Fruit fly (Drosophila melanogaster) whole organism, embryonic: Measurements from ENCODE around the gene dia.

ENCODE experiments used
- ATbp ChIP-seq: fragments of 200-800 bp; sonication (Bioruptor generic); optimal IDR thresholded peaks from 2 replicates; lab custom pipeline; 2017; ENCODE audit warnings: missing biosample characterization, mild to moderate bottlenecking, missing genetic modification characterization, missing genetic modification reagents
- B-H1 ChIP-seq: fragments of 200-800 bp; sonication (Bioruptor generic); IDR thresholded peaks from 3 replicates; pipeline ENCODE4 v1.3.6; 2022; ENCODE audit warnings: missing biosample characterization, missing genetic modification characterization
- CG10147 ChIP-seq: fragments of 200-800 bp; sonication (Bioruptor generic); optimal IDR thresholded peaks from 2 replicates; lab custom pipeline; 2019; ENCODE audit warnings: missing biosample characterization, mild to moderate bottlenecking, missing genetic modification characterization, moderate library complexity
- CG10267 ChIP-seq: fragments of 200-800 bp; sonication (Bioruptor generic); optimal IDR thresholded peaks from 2 replicates; lab custom pipeline; 2018; ENCODE audit warnings: missing biosample characterization, mild to moderate bottlenecking, missing genetic modification characterization, moderate library complexity
- CG11093 ChIP-seq: fragments of 200-800 bp; sonication (Bioruptor generic); IDR thresholded peaks from 3 replicates; pipeline ENCODE4 v1.3.6; 2022; ENCODE audit warnings: missing biosample characterization, missing genetic modification characterization
- CG12071 ChIP-seq: fragments of 200-800 bp; sonication (Bioruptor generic); optimal IDR thresholded peaks from 3 replicates; lab custom pipeline; 2018; ENCODE audit warnings: missing biosample characterization, mild to moderate bottlenecking, missing genetic modification characterization
- CG12236 ChIP-seq: fragments of 200-800 bp; sonication (Bioruptor generic); optimal IDR thresholded peaks from 2 replicates; lab custom pipeline; 2016; ENCODE audit warnings: missing biosample characterization, missing genetic modification characterization
- CG13424 ChIP-seq: fragments of 200-800 bp; sonication (Bioruptor generic); optimal IDR thresholded peaks from 2 replicates; lab custom pipeline; 2019; ENCODE audit warnings: missing biosample characterization, mild to moderate bottlenecking, missing genetic modification characterization, moderate library complexity
- CG15601 ChIP-seq: fragments of 200-800 bp; sonication (Bioruptor generic); optimal IDR thresholded peaks from 3 replicates; lab custom pipeline; 2019; ENCODE audit warnings: missing biosample characterization, mild to moderate bottlenecking, missing genetic modification characterization, moderate library complexity
- CG16813 ChIP-seq: fragments of 200-800 bp; sonication (Bioruptor generic); IDR thresholded peaks from 3 replicates; pipeline ENCODE4 v1.3.6; 2022; ENCODE audit warnings: missing biosample characterization, missing genetic modification characterization; ENCODE audit not compliant: partially characterized antibody
- CG2875 ChIP-seq: fragments of 200-800 bp; sonication (Bioruptor generic); optimal IDR thresholded peaks from 2 replicates; lab custom pipeline; 2017; ENCODE audit warnings: missing biosample characterization, mild to moderate bottlenecking, missing genetic modification characterization, missing genetic modification reagents
- CG32532 ChIP-seq: fragments of 200-800 bp; sonication (Bioruptor generic); IDR thresholded peaks from 2 replicates; pipeline ENCODE4 v1.3.6; 2022; ENCODE audit warnings: missing biosample characterization, missing genetic modification characterization
- CG32772 ChIP-seq: fragments of 200-800 bp; sonication (Bioruptor generic); IDR thresholded peaks from 2 replicates; pipeline ENCODE4 v1.3.6; 2022; ENCODE audit warnings: missing biosample characterization, missing genetic modification characterization
- CG33213 ChIP-seq: fragments of 200-800 bp; sonication (Bioruptor generic); optimal IDR thresholded peaks from 3 replicates; lab custom pipeline; 2016; ENCODE audit warnings: missing biosample characterization, missing genetic modification characterization
- CG4617 ChIP-seq: fragments of 200-800 bp; sonication (Bioruptor generic); optimal IDR thresholded peaks from 3 replicates; lab custom pipeline; 2016; ENCODE audit warnings: missing biosample characterization, missing genetic modification characterization, borderline replicate concordance
- CG6272 ChIP-seq: fragments of 200-800 bp; sonication (Bioruptor generic); IDR thresholded peaks from 2 replicates; pipeline ENCODE4 v1.3.6; 2022; ENCODE audit warnings: missing biosample characterization, missing genetic modification characterization
- CG7745 ChIP-seq: fragments of 200-800 bp; sonication (Bioruptor generic); optimal IDR thresholded peaks from 2 replicates; lab custom pipeline; 2018; ENCODE audit warnings: missing biosample characterization, mild to moderate bottlenecking, missing genetic modification characterization, moderate library complexity
- CG8089 ChIP-seq: fragments of 200-800 bp; sonication (Bioruptor generic); optimal IDR thresholded peaks from 3 replicates; lab custom pipeline; 2016; ENCODE audit warnings: missing biosample characterization, missing genetic modification characterization
- CG8359 ChIP-seq: fragments of 200-800 bp; sonication (Bioruptor generic); optimal IDR thresholded peaks from 2 replicates; lab custom pipeline; 2017; ENCODE audit warnings: missing biosample characterization, mild to moderate bottlenecking, missing genetic modification characterization, borderline replicate concordance
- CG8944 ChIP-seq: fragments of 200-800 bp; sonication (Bioruptor generic); optimal IDR thresholded peaks from 3 replicates; lab custom pipeline; 2016; ENCODE audit warnings: missing biosample characterization, missing genetic modification characterization
- CG9609 ChIP-seq: fragments of 200-800 bp; sonication (Bioruptor generic); optimal IDR thresholded peaks from 3 replicates; lab custom pipeline; 2016; ENCODE audit warnings: missing biosample characterization, missing genetic modification characterization
- CG9817 ChIP-seq: fragments of 200-800 bp; sonication (Bioruptor generic); optimal IDR thresholded peaks from 2 replicates; lab custom pipeline; 2018; ENCODE audit warnings: missing biosample characterization, mild to moderate bottlenecking, missing genetic modification characterization, moderate library complexity
- CHES-1-like ChIP-seq: fragments of 200-800 bp; sonication (Bioruptor generic); optimal IDR thresholded peaks from 2 replicates; lab custom pipeline; 2016; ENCODE audit warnings: missing biosample characterization, missing genetic modification characterization
- Camta ChIP-seq: fragments of 200-800 bp; sonication (Bioruptor generic); optimal IDR thresholded peaks from 2 replicates; lab custom pipeline; 2016; ENCODE audit warnings: missing biosample characterization, missing genetic modification characterization
- CoRest ChIP-seq: fragments of 200-800 bp; sonication (Bioruptor generic); optimal IDR thresholded peaks from 3 replicates; lab custom pipeline; 2018; ENCODE audit warnings: missing biosample characterization, mild to moderate bottlenecking, missing genetic modification characterization, moderate library complexity
- D ChIP-seq, 2 experiments: fragments of 200-800 bp in 1 of 2; fragments of >200 bp in 1 of 2; sonication (Bioruptor generic) in 1 of 2; optimal IDR thresholded peaks; 2 replicates in 1 of 2; 3 replicates in 1 of 2; lab custom pipeline; 2017; ENCODE audit warnings: mild to moderate bottlenecking in 1 of 2, missing biosample characterization in 1 of 2, missing genetic modification characterization in 1 of 2, missing genetic modification reagents in 1 of 2
- D19B ChIP-seq: fragments of 200-800 bp; sonication (Bioruptor generic); optimal IDR thresholded peaks from 2 replicates; lab custom pipeline; 2017; ENCODE audit warnings: missing biosample characterization, mild to moderate bottlenecking, missing genetic modification characterization
- Fer1 ChIP-seq: fragments of 200-800 bp; sonication (Bioruptor generic); optimal IDR thresholded peaks from 2 replicates; lab custom pipeline; 2017; ENCODE audit warnings: missing biosample characterization, mild to moderate bottlenecking, missing genetic modification characterization
- Jarid2 ChIP-seq: fragments of 200-800 bp; sonication (Bioruptor generic); optimal IDR thresholded peaks from 3 replicates; lab custom pipeline; 2017; ENCODE audit warnings: mild to moderate bottlenecking, missing biosample characterization, missing genetic modification reagents, missing genetic modification characterization
- Lhr ChIP-seq: fragments of 200-800 bp; sonication (Bioruptor generic); optimal IDR thresholded peaks from 3 replicates; lab custom pipeline; 2017; ENCODE audit warnings: mild to moderate bottlenecking, missing biosample characterization, missing genetic modification reagents, missing genetic modification characterization
- Lim3 ChIP-seq: fragments of 200-800 bp; sonication (Bioruptor generic); IDR thresholded peaks from 2 replicates; pipeline ENCODE4 v1.3.6; 2022; ENCODE audit warnings: missing biosample characterization, missing genetic modification characterization
- NC2β ChIP-seq: fragments of 200-800 bp; sonication (Bioruptor generic); optimal IDR thresholded peaks from 2 replicates; lab custom pipeline; 2016; ENCODE audit warnings: missing biosample characterization, missing genetic modification characterization
- ash1 ChIP-seq: fragments of 200-800 bp; sonication (Bioruptor generic); optimal IDR thresholded peaks from 2 replicates; lab custom pipeline; 2018; ENCODE audit warnings: missing biosample characterization, mild to moderate bottlenecking, missing genetic modification characterization
- ato ChIP-seq: fragments of 200-800 bp; sonication (Bioruptor generic); IDR thresholded peaks from 2 replicates; pipeline ENCODE4 v1.3.6; 2022; ENCODE audit warnings: missing biosample characterization, missing genetic modification characterization; ENCODE audit not compliant: partially characterized antibody
- az2 ChIP-seq: fragments of 200-800 bp; sonication (Bioruptor generic); optimal IDR thresholded peaks from 3 replicates; lab custom pipeline; 2016; ENCODE audit warnings: missing biosample characterization, missing genetic modification characterization
- cg ChIP-seq: fragments of 200-800 bp; sonication (Bioruptor generic); optimal IDR thresholded peaks from 3 replicates; lab custom pipeline; 2019; ENCODE audit warnings: missing biosample characterization, mild to moderate bottlenecking, missing genetic modification characterization, moderate library complexity
- crc ChIP-seq: fragments of 200-800 bp; sonication (Bioruptor generic); optimal IDR thresholded peaks from 2 replicates; lab custom pipeline; 2016; ENCODE audit warnings: missing biosample characterization, missing genetic modification characterization
- cwo ChIP-seq: fragments of 200-800 bp; sonication (Bioruptor generic); optimal IDR thresholded peaks from 3 replicates; lab custom pipeline; 2017; ENCODE audit warnings: missing biosample characterization, missing genetic modification characterization, mild to moderate bottlenecking, moderate library complexity, missing genetic modification reagents
- dati ChIP-seq: fragments of 200-800 bp; sonication (Bioruptor generic); IDR thresholded peaks from 2 replicates; pipeline ENCODE4 v1.3.6; 2022; ENCODE audit warnings: missing biosample characterization, missing genetic modification characterization
- ham ChIP-seq: fragments of 200-800 bp; sonication (Bioruptor generic); IDR thresholded peaks from 2 replicates; pipeline ENCODE4 v1.3.6; 2022; ENCODE audit warnings: missing biosample characterization, missing genetic modification characterization
- jing ChIP-seq: fragments of 200-800 bp; sonication (Bioruptor generic); optimal IDR thresholded peaks from 2 replicates; lab custom pipeline; 2018; ENCODE audit warnings: missing biosample characterization, mild to moderate bottlenecking, missing genetic modification characterization
- maf-S ChIP-seq: fragments of 200-800 bp; sonication (Bioruptor generic); optimal IDR thresholded peaks from 2 replicates; lab custom pipeline; 2016; ENCODE audit warnings: missing biosample characterization, missing genetic modification characterization
- odd ChIP-seq: fragments of 200-800 bp; sonication (Bioruptor generic); optimal IDR thresholded peaks from 2 replicates; lab custom pipeline; 2017; ENCODE audit warnings: missing biosample characterization, mild to moderate bottlenecking, missing genetic modification characterization
- otp ChIP-seq: fragments of 200-800 bp; sonication (Bioruptor generic); IDR thresholded peaks from 3 replicates; pipeline ENCODE4, ENCODE4 v1.3.6; 2022; ENCODE audit warnings: missing biosample characterization, missing genetic modification characterization
- pho ChIP-seq: fragments of 200-800 bp; sonication (Bioruptor generic); optimal IDR thresholded peaks from 2 replicates; lab custom pipeline; 2016; ENCODE audit warnings: missing biosample characterization, missing genetic modification characterization
- row ChIP-seq: fragments of 200-800 bp; sonication (Bioruptor generic); IDR thresholded peaks from 3 replicates; pipeline ENCODE4 v1.3.6; 2022; ENCODE audit warnings: missing biosample characterization, missing genetic modification characterization
- sc ChIP-seq, 3 experiments: fragments of >200 bp in 2 of 3; fragments of 200-800 bp in 1 of 3; sonication (Bioruptor generic) in 1 of 3; optimal IDR thresholded peaks; 2 replicates in 2 of 3; 3 replicates in 1 of 3; lab custom pipeline; 2017; ENCODE audit warnings: mild to moderate bottlenecking in 1 of 3, missing biosample characterization in 1 of 3, missing genetic modification characterization in 1 of 3, missing genetic modification reagents in 1 of 3
- sens ChIP-seq: fragments of 200-800 bp; sonication (Bioruptor generic); peaks from one replicate; lab custom pipeline; 2016; ENCODE audit warnings: missing biosample characterization, missing genetic modification characterization
- tio ChIP-seq: fragments of 200-800 bp; sonication (Bioruptor generic); optimal IDR thresholded peaks from 2 replicates; lab custom pipeline; 2017; ENCODE audit warnings: missing biosample characterization, missing genetic modification characterization, inconsistent platforms
- vfl ChIP-seq: fragments of 200-800 bp; sonication (Bioruptor generic); optimal IDR thresholded peaks from 2 replicates; lab custom pipeline; 2016; ENCODE audit warnings: missing biosample characterization, missing genetic modification characterization

dia gene

DNA sequence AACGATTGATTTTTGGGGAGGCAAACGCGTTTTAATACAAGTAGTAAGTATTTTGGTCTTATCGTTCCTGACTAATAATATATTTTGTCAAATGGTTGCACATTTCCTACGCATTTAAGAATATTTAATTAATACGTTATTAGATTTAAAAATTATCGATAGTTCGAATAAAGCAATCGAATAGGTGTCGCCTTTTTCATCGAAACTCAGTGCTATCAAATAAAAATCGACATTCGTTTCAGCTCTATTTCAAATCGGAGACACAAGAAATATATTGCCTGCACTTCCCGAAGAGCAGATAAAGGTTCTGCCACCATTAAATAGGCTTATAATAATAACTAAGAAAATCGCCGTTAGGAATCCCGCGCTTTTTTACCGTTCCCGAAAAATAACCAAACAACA, 23.3 kb upstream of the dia start:
- no peak for TF ChIP-seq vfl (GFP tag; lab: Kevin White, UChicago)
- TF ChIP-seq ato (GFP tag; lab: Robert Waterston, UW), result 0 out of 2 replicates have a peak, but pooled peaks have one; percentile 47
- no peak for TF ChIP-seq sc (optimal IDR thresholded peaks at IDR 0.05; lab: Kevin White, UChicago)
- TF ChIP-seq sc (GFP tag; optimal IDR thresholded peaks at IDR 0.05; lab: Kevin White, UChicago), result no peak
- TF ChIP-seq D19B (GFP tag; lab: Kevin White, UChicago), result no peak
- TF ChIP-seq NC2β (GFP tag; lab: Kevin White, UChicago), result no peak
- TF ChIP-seq CG9817, result no peak
- TF ChIP-seq CG33213, result no peak
- no peak for TF ChIP-seq CG32532 (GFP tag; lab: Robert Waterston, UW)
- no peak for TF ChIP-seq CHES-1-like
- no peak for TF ChIP-seq CoRest (tag; lab: Kevin White, UChicago)
- no peak for TF ChIP-seq CG2875
- no peak for TF ChIP-seq CG15601 (tag; lab: Kevin White, UChicago)
- no peak for TF ChIP-seq cg (GFP tag; lab: Kevin White, UChicago)
- TF ChIP-seq otp (GFP tag; lab: Robert Waterston, UW), result no peak
- no peak for TF ChIP-seq cwo
- TF ChIP-seq sens (GFP tag; lab: Kevin White, UChicago), result peak; percentile 61
- no peak for TF ChIP-seq az2 (GFP tag; lab: Kevin White, UChicago)
- TF ChIP-seq jing, result no peak
- no peak for TF ChIP-seq Jarid2 (GFP tag; lab: Kevin White, UChicago)
- TF ChIP-seq CG8089 (GFP tag; lab: Kevin White, UChicago), result no peak
- TF ChIP-seq CG8359 (GFP tag; lab: Kevin White, UChicago), result no peak
- TF ChIP-seq Lim3 (GFP tag; lab: Robert Waterston, UW), result no peak
- TF ChIP-seq CG13424 (tag; lab: Kevin White, UChicago), result no peak
- TF ChIP-seq ATbp, result no peak
- no peak for TF ChIP-seq Lhr (GFP tag; lab: Kevin White, UChicago)
- TF ChIP-seq CG9609, result no peak
- TF ChIP-seq tio, result no peak
- TF ChIP-seq crc (GFP tag; lab: Kevin White, UChicago), result no peak
- no peak for TF ChIP-seq ham (GFP tag; lab: Robert Waterston, UW)
- TF ChIP-seq maf-S (GFP tag; lab: Kevin White, UChicago), result no peak
- TF ChIP-seq CG6272 (GFP tag; lab: Robert Waterston, UW), result no peak
- no peak for TF ChIP-seq CG7745 (tag; lab: Kevin White, UChicago)
- TF ChIP-seq CG8944 (GFP tag; lab: Kevin White, UChicago), result no peak
- no peak for TF ChIP-seq CG12236
- TF ChIP-seq CG4617 (GFP tag; lab: Kevin White, UChicago), result peak; percentile 52
- no peak for TF ChIP-seq B-H1 (GFP tag; lab: Robert Waterston, UW)
- TF ChIP-seq ash1 (GFP tag; lab: Kevin White, UChicago), result no peak
- no peak for TF ChIP-seq CG12071 (GFP tag; lab: Kevin White, UChicago)
- peak; percentile 63; the same call in 2 of the 3 replicates for TF ChIP-seq CG16813 (GFP tag; lab: Robert Waterston, UW)
- no peak for TF ChIP-seq row (GFP tag; lab: Robert Waterston, UW)
- TF ChIP-seq dati (GFP tag; lab: Robert Waterston, UW), result no peak
- TF ChIP-seq Fer1 (GFP tag; lab: Kevin White, UChicago), result no peak
- TF ChIP-seq CG32772 (GFP tag; lab: Robert Waterston, UW), result no peak
- no peak for TF ChIP-seq pho (GFP tag; lab: Kevin White, UChicago)
- TF ChIP-seq odd (GFP tag; lab: Kevin White, UChicago), result no peak
- no peak for TF ChIP-seq CG10147 (GFP tag; lab: Kevin White, UChicago)
- no peak for TF ChIP-seq D (optimal IDR thresholded peaks at IDR 0.05; lab: Kevin White, UChicago)
- no peak for TF ChIP-seq D (GFP tag; optimal IDR thresholded peaks at IDR 0.05; lab: Kevin White, UChicago)
- TF ChIP-seq CG11093 (GFP tag; lab: Robert Waterston, UW), result no peak
- TF ChIP-seq Camta (GFP tag; lab: Kevin White, UChicago), result no peak
- no peak for TF ChIP-seq CG10267
